Worm (Caenorhabditis elegans) whole organism, L4 larva: ENCODE measurements around the gene ndg-4.

ENCODE experiments used
- ZK546.5 ChIP-seq, 2 experiments: sonication (generic microtip); optimal IDR thresholded peaks; 2 replicates each; lab custom pipeline; 2017; ENCODE audit warnings: missing biosample characterization in 2 of 2, missing genetic modification characterization in 2 of 2
- egl-43 ChIP-seq: fragments of 200-800 bp; sonication (Bioruptor generic); IDR thresholded peaks from 2 replicates; pipeline ENCODE4 v1.3.6; 2022; ENCODE audit warnings: missing genetic modification reagents, missing genetic modification characterization, missing compliant biosample characterization
- lin-13 ChIP-seq: fragments of 150-350 bp; optimal IDR thresholded peaks from 2 replicates; lab custom pipeline; 2014; ENCODE audit warnings: missing biosample characterization, missing genetic modification reagents, missing genetic modification characterization
- pqm-1 ChIP-seq: sonication (generic microtip); optimal IDR thresholded peaks from 2 replicates; lab custom pipeline; 2017; ENCODE audit warnings: missing biosample characterization, missing genetic modification characterization

DNA sequence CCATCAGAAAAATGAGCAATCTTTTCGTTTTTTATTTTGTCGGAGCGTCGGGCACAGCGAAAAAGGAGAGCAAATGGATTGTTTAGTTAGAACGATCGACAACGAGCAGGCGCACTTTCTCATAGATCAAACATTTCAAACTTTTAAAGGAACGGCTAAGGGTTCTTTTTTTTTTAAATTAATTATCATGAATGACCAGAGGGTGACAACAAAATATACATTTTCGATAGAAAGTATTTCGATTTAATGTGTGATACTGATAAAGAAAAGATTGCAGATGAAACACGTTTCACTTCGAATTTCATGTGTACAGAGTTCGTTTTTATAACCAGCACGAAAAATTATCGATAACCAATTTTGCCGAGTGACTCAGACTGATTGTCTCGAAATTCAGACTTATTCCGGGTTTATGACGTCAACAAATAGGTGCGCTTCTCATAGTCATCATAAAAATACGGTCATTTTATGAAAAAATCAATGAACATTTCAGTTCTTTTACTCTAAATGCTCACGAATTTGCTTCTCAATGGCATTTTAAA lies 39.5 kb upstream of the ndg-4 start:
- peak; percentile 75 for TF ChIP-seq pqm-1
- TF ChIP-seq lin-13: no peak
- TF ChIP-seq ZK546.5 (tag; optimal IDR thresholded peaks at IDR 0.05; lab: Kevin White, UChicago): no peak
- TF ChIP-seq egl-43 (GFP tag; lab: Robert Waterston, UW): no peak
